In the genomic region with DNA sequence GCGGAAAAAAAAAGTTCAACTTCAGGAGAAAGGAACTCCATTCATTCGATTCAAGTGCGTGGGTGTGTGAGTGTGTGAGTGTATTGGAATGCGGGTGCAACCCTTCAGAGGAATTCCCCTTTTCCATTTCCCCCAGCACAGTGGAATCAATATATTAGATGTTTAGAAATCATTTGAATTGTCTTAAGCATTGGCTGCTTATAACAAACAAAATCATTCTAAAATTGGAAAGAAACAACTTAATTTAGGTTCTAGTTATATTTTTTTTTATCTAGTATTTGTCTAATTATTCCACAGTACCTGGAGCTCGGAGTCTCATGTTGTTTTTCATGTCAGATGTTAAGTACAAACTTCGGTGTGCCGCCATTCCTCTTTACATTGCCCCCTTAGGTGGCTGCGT, we compare ENCODE assay signal across 2 fruit fly cellular contexts.
TF ChIP-seq lines count a peak whose summit lies in the region.

No protein-coding gene starts in this region.

TF ChIP-seq in whole organism, embryonic, 481 proteins besides CTCF, POLR2A, EP300 and RAD21 (continued from another document and continues in another):
- TF ChIP-seq Blimp-1 (GFP tag; optimal IDR thresholded peaks at IDR 0.05; lab: Kevin White, UChicago) (peak; percentile 23), cwo (GFP tag; optimal IDR thresholded peaks at IDR 0.05; lab: Kevin White, UChicago) (peak; percentile 33), YL-1 (GFP tag; optimal IDR thresholded peaks at IDR 0.05; lab: Kevin White, UChicago) (no peak), D19B (GFP tag; optimal IDR thresholded peaks at IDR 0.05; lab: Kevin White, UChicago) (no peak), D19A (tag; optimal IDR thresholded peaks at IDR 0.05; lab: Kevin White, UChicago) (peak; percentile 11), Sox102F (GFP tag; optimal IDR thresholded peaks at IDR 0.05; lab: Kevin White, UChicago) (peak; percentile 34), ap (GFP tag; IDR thresholded peaks at IDR 0.05; lab: Robert Waterston, UW) (no peak), Gug (GFP tag; IDR thresholded peaks at IDR 0.05; lab: Robert Waterston, UW) (no peak), tio (GFP tag; optimal IDR thresholded peaks at IDR 0.05; lab: Kevin White, UChicago) (no peak), CG16779 (GFP tag; IDR thresholded peaks at IDR 0.05; lab: Robert Waterston, UW) (no peak), maf-S (GFP tag; optimal IDR thresholded peaks at IDR 0.05; lab: Kevin White, UChicago) (no peak), Ets65A (GFP tag; lab: Kevin White, UChicago) (no peak), vfl (GFP tag; optimal IDR thresholded peaks at IDR 0.05; lab: Kevin White, UChicago) (no peak), CG12071 (GFP tag; optimal IDR thresholded peaks at IDR 0.05; lab: Kevin White, UChicago) (peak; percentile 15), CG10431 (GFP tag; optimal IDR thresholded peaks at IDR 0.05; lab: Kevin White, UChicago) (no peak), CG10366 (GFP tag; IDR thresholded peaks at IDR 0.05; lab: Robert Waterston, UW) (peak; percentile 15; the same call in 1 of the 2 replicates), CG12155 (GFP tag; optimal IDR thresholded peaks at IDR 0.05; lab: Kevin White, UChicago) (no peak), Neu2 (GFP tag; optimal IDR thresholded peaks at IDR 0.05; lab: Kevin White, UChicago; ENCODE audit: borderline replicate concordance) (no peak), Med (GFP tag; lab: Kevin White, UChicago) (peak; percentile 74), Hmr (GFP tag; optimal IDR thresholded peaks at IDR 0.05; lab: Kevin White, UChicago) (peak; percentile 8), sens (GFP tag; lab: Kevin White, UChicago) (peak; percentile 45), zf30C (GFP tag; optimal IDR thresholded peaks at IDR 0.05; lab: Kevin White, UChicago) (no peak), CG10654 (GFP tag; optimal IDR thresholded peaks at IDR 0.05; lab: Kevin White, UChicago) (no peak), ato (GFP tag; IDR thresholded peaks at IDR 0.05; lab: Robert Waterston, UW; ENCODE audit: partially characterized antibody) (no peak), gce (GFP tag; IDR thresholded peaks at IDR 0.05; lab: Robert Waterston, UW) (no peak), Oli (tag; optimal IDR thresholded peaks at IDR 0.05; lab: Kevin White, UChicago) (peak; percentile 11), CG2678 (tag; optimal IDR thresholded peaks at IDR 0.05; lab: Kevin White, UChicago) (peak; percentile 40), CG2889 (GFP tag; IDR thresholded peaks at IDR 0.05; lab: Robert Waterston, UW) (no peak), Elba2 (GFP tag; optimal IDR thresholded peaks at IDR 0.05; lab: Kevin White, UChicago) (no peak), CG7271 (tag; optimal IDR thresholded peaks at IDR 0.05; lab: Kevin White, UChicago) (no peak), exex (tag; optimal IDR thresholded peaks at IDR 0.05; lab: Kevin White, UChicago) (no peak), ara (GFP tag; IDR thresholded peaks at IDR 0.05; lab: Robert Waterston, UW) (0 out of 2 replicates have a peak, but pooled peaks have one; percentile 5), dpn (GFP tag; optimal IDR thresholded peaks at IDR 0.05; lab: Kevin White, UChicago) (no peak), CG32532 (GFP tag; IDR thresholded peaks at IDR 0.05; lab: Robert Waterston, UW) (no peak), CG3281 (GFP tag; optimal IDR thresholded peaks at IDR 0.05; lab: Kevin White, UChicago) (no peak), CG4404 (GFP tag; IDR thresholded peaks at IDR 0.05; lab: Robert Waterston, UW) (no peak), Poxn (GFP tag; IDR thresholded peaks at IDR 0.05; lab: Robert Waterston, UW) (no peak), CG7556 (GFP tag; optimal IDR thresholded peaks at IDR 0.05; lab: Kevin White, UChicago) (peak; percentile 5), ase (GFP tag; IDR thresholded peaks at IDR 0.05; lab: Robert Waterston, UW) (no peak), sd (tag; optimal IDR thresholded peaks at IDR 0.05; lab: Kevin White, UChicago) (peak; percentile 47), CG18262 (tag; optimal IDR thresholded peaks at IDR 0.05; lab: Kevin White, UChicago) (peak; percentile 27), salm (tag; optimal IDR thresholded peaks at IDR 0.05; lab: Kevin White, UChicago) (no peak), sim (GFP tag; IDR thresholded peaks at IDR 0.05; lab: Robert Waterston, UW) (no peak), wdn (GFP tag; IDR thresholded peaks at IDR 0.05; lab: Robert Waterston, UW) (no peak), caup (GFP tag; optimal IDR thresholded peaks at IDR 0.05; lab: Kevin White, UChicago; ENCODE audit: severe bottlenecking) (no peak), CG11456 (GFP tag; IDR thresholded peaks at IDR 0.05; lab: Robert Waterston, UW) (no peak), nmo (GFP tag; optimal IDR thresholded peaks at IDR 0.05; lab: Kevin White, UChicago) (peak; percentile 22), nerfin-1 (tag; optimal IDR thresholded peaks at IDR 0.05; lab: Kevin White, UChicago) (peak; percentile 78), p53 (GFP tag; optimal IDR thresholded peaks at IDR 0.05; lab: Kevin White, UChicago) (no peak), fru (optimal IDR thresholded peaks at IDR 0.05; lab: Kevin White, UChicago) (no peak), Ptx1 (GFP tag; IDR thresholded peaks at IDR 0.05; lab: Robert Waterston, UW) (peak; percentile 33; the same call in 1 of the 2 replicates), scrt (GFP tag; optimal IDR thresholded peaks at IDR 0.05; lab: Kevin White, UChicago) (no peak), Fer3 (tag; optimal IDR thresholded peaks at IDR 0.05; lab: Kevin White, UChicago) (no peak), zfh1 (GFP tag; IDR thresholded peaks at IDR 0.05; lab: Robert Waterston, UW) (no peak), stc (GFP tag; IDR thresholded peaks at IDR 0.05; lab: Robert Waterston, UW) (peak; percentile 30; the same call in 1 of the 2 replicates), CG9876 (GFP tag; optimal IDR thresholded peaks at IDR 0.05; lab: Kevin White, UChicago) (no peak), Pdp1 (GFP tag; optimal IDR thresholded peaks at IDR 0.05; lab: Kevin White, UChicago) (no peak), knrl (GFP tag; IDR thresholded peaks at IDR 0.05; lab: Robert Waterston, UW; ENCODE audit: partially characterized antibody) (no peak), CG2712 (tag; optimal IDR thresholded peaks at IDR 0.05; lab: Kevin White, UChicago) (peak; percentile 34), dati (GFP tag; IDR thresholded peaks at IDR 0.05; lab: Robert Waterston, UW) (no peak), Rfx (GFP tag; IDR thresholded peaks at IDR 0.05; lab: Robert Waterston, UW) (peak; percentile 45), zen (tag; optimal IDR thresholded peaks at IDR 0.05; lab: Kevin White, UChicago) (no peak), HLH4C (GFP tag; IDR thresholded peaks at IDR 0.05; lab: Robert Waterston, UW; ENCODE audit: partially characterized antibody) (no peak), CG10274 (GFP tag; optimal IDR thresholded peaks at IDR 0.05; lab: Kevin White, UChicago) (no peak), CG17361 (GFP tag; IDR thresholded peaks at IDR 0.05; lab: Robert Waterston, UW) (0 out of 3 replicates have a peak, but pooled peaks have one; percentile 10)

TF ChIP-seq in whole organism, prepupa, 60 proteins besides CTCF, POLR2A, EP300 and RAD21 (continued from another document):
- TF ChIP-seq Eip75B (GFP tag; optimal IDR thresholded peaks at IDR 0.05; lab: Kevin White, UChicago) (peak; percentile 5), Lpt (GFP tag; optimal IDR thresholded peaks at IDR 0.05; lab: Kevin White, UChicago) (no peak), CG8632 (GFP tag; optimal IDR thresholded peaks at IDR 0.05; lab: Kevin White, UChicago) (peak; percentile 7), fkh (GFP tag; optimal IDR thresholded peaks at IDR 0.05; lab: Kevin White, UChicago) (no peak), Sox15 (GFP tag; optimal IDR thresholded peaks at IDR 0.05; lab: Kevin White, UChicago) (no peak), ss (GFP tag; optimal IDR thresholded peaks at IDR 0.05; lab: Kevin White, UChicago) (peak in 1 of 2 experiments; percentile 34), Blimp-1 (GFP tag; optimal IDR thresholded peaks at IDR 0.05; lab: Kevin White, UChicago) (no peak), CG11294 (GFP tag; IDR thresholded peaks at IDR 0.05; lab: Robert Waterston, UW) (no peak), salr (GFP tag; optimal IDR thresholded peaks at IDR 0.05; lab: Kevin White, UChicago) (no peak), CG3032 (tag; optimal IDR thresholded peaks at IDR 0.05; lab: Kevin White, UChicago) (peak; percentile 29), CG6792 (GFP tag; optimal IDR thresholded peaks at IDR 0.05; lab: Kevin White, UChicago) (peak; percentile 40), CG31627 (GFP tag; optimal IDR thresholded peaks at IDR 0.05; lab: Kevin White, UChicago) (no peak), CG6276 (GFP tag; optimal IDR thresholded peaks at IDR 0.05; lab: Kevin White, UChicago) (no peak), CG11902 (GFP tag; optimal IDR thresholded peaks at IDR 0.05; lab: Kevin White, UChicago) (no peak), cyc (GFP tag; optimal IDR thresholded peaks at IDR 0.05; lab: Kevin White, UChicago) (no peak), Ets21C (GFP tag; optimal IDR thresholded peaks at IDR 0.05; lab: Kevin White, UChicago) (no peak), CG16779 (tag; optimal IDR thresholded peaks at IDR 0.05; lab: Kevin White, UChicago) (no peak), topi (GFP tag; optimal IDR thresholded peaks at IDR 0.05; lab: Kevin White, UChicago) (peak; percentile 21), Hr38 (GFP tag; optimal IDR thresholded peaks at IDR 0.05; lab: Kevin White, UChicago) (no peak), CG6854 (GFP tag; optimal IDR thresholded peaks at IDR 0.05; lab: Kevin White, UChicago) (no peak), Hr39 (GFP tag; optimal IDR thresholded peaks at IDR 0.05; lab: Kevin White, UChicago) (peak; percentile 1), dsx (GFP tag; optimal IDR thresholded peaks at IDR 0.05; lab: Kevin White, UChicago; ENCODE audit: poor library complexity, severe bottlenecking) (peak; percentile 32), pdm3 (GFP tag; optimal IDR thresholded peaks at IDR 0.05; lab: Kevin White, UChicago) (peak; percentile 25), CG6163 (GFP tag; IDR thresholded peaks at IDR 0.05; lab: Robert Waterston, UW) (peak; percentile 52; the same call in 2 of the 3 replicates), Sox102F (GFP tag; optimal IDR thresholded peaks at IDR 0.05; lab: Kevin White, UChicago) (peak; percentile 21), achi (GFP tag; optimal IDR thresholded peaks at IDR 0.05; lab: Kevin White, UChicago) (no peak), Hr4 (GFP tag; optimal IDR thresholded peaks at IDR 0.05; lab: Kevin White, UChicago) (peak; percentile 12), Smox (GFP tag; optimal IDR thresholded peaks at IDR 0.05; lab: Kevin White, UChicago) (peak; percentile 5), CG7368 (GFP tag; optimal IDR thresholded peaks at IDR 0.05; lab: Kevin White, UChicago) (no peak), CG9139 (GFP tag; optimal IDR thresholded peaks at IDR 0.05; lab: Kevin White, UChicago) (no peak), CG3919 (GFP tag; optimal IDR thresholded peaks at IDR 0.05; lab: Kevin White, UChicago) (peak; percentile 11), Ets96B (tag; optimal IDR thresholded peaks at IDR 0.05; lab: Kevin White, UChicago) (peak; percentile 52), acj6 (GFP tag; optimal IDR thresholded peaks at IDR 0.05; lab: Kevin White, UChicago) (peak; percentile 43), CG34406 (GFP tag; optimal IDR thresholded peaks at IDR 0.05; lab: Kevin White, UChicago) (peak; percentile 17), CG11762 (GFP tag; optimal IDR thresholded peaks at IDR 0.05; lab: Kevin White, UChicago; ENCODE audit: insufficient read depth) (no peak), OdsH (GFP tag; optimal IDR thresholded peaks at IDR 0.05; lab: Kevin White, UChicago) (peak; percentile 2), Sox14 (GFP tag; optimal IDR thresholded peaks at IDR 0.05; lab: Kevin White, UChicago) (no peak), Gug (GFP tag; IDR thresholded peaks at IDR 0.05; lab: Robert Waterston, UW) (no peak)
